Worm (Caenorhabditis elegans): ENCODE results near the gene his-4.
A peak's percentile ranks its signal among the peaks of the same experiment; 100 is the strongest.

The his-4 gene

DNA sequence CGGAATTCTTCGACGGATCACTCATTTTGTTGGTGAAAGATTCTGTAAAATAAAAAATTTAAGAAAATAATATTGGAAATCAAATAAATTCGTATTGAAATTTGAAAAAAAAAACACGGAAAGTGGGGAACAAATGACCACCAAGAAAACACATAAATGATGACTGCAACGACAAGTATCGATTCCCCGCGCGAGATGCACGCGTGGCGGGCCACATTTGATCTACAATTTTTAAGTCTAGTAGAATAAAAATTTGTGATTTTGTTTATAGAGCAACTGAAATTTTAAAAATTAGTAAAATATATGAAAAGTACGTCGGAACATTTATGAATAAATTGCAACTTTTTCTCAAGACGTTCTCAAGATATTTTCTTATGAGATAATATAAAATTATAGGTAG is 14.7 kb upstream of the his-4 start, which contains the start of gene F14H3.4 (continued):
- TF ChIP-seq lag-1 (GFP tag; IDR thresholded peaks at IDR 0.05) (no peak), nhr-27 (tag; optimal IDR thresholded peaks at IDR 0.05) (no peak), B0336.3 (GFP tag; IDR thresholded peaks at IDR 0.05) (no peak), ztf-25 (GFP tag; IDR thresholded peaks at IDR 0.05) (no peak), nhr-179 (tag; optimal IDR thresholded peaks at IDR 0.05) (no peak), sdz-38 (tag; optimal IDR thresholded peaks at IDR 0.05) (no peak), sea-2 (GFP tag; IDR thresholded peaks at IDR 0.05) (no peak)

ce11 chrV:16053373-16053772 is 13.1 kb upstream of the his-4 start, which contains the start of gene F14H3.3:
Gene F14H3.3, minus strand, starts transcription at chrV:16053473.
- TF ChIP-seq mel-28 (tag; optimal IDR thresholded peaks at IDR 0.05; ENCODE audit: borderline replicate concordance) (no peak), bed-1 (GFP tag; IDR thresholded peaks at IDR 0.05) (no peak), die-1 (tag; optimal IDR thresholded peaks at IDR 0.05) (no peak), ceh-79 (tag; optimal IDR thresholded peaks at IDR 0.05) (no peak), cebp-2 (GFP tag; IDR thresholded peaks at IDR 0.05) (no peak), nfyb-1 (GFP tag; IDR thresholded peaks at IDR 0.05) (no peak), pbrm-1 (GFP tag; IDR thresholded peaks at IDR 0.05) (no peak), lin-40 (tag; optimal IDR thresholded peaks at IDR 0.05) (no peak), lin-35 (GFP tag; optimal IDR thresholded peaks at IDR 0.05) (no peak), B0019.2 (GFP tag; conservative IDR thresholded peaks at IDR 0.05) (no peak), lsy-27 (tag; optimal IDR thresholded peaks at IDR 0.05; ENCODE audit: borderline replicate concordance, insufficient read depth) (no peak), tlf-1 (GFP tag; optimal IDR thresholded peaks at IDR 0.05) (no peak), ekl-4 (GFP tag; IDR thresholded peaks at IDR 0.05) (no peak), B0336.3 (GFP tag; IDR thresholded peaks at IDR 0.05) (no peak)

ce11 chrV:16049177-16049576 is 8.9 kb upstream of the his-4 start, which contains the start of gene best-12:
Gene best-12, plus strand, starts transcription at chrV:16049477.
- TF ChIP-seq F57C9.4 (tag; optimal IDR thresholded peaks at IDR 0.05) (no peak), lsl-1 (GFP tag; optimal IDR thresholded peaks at IDR 0.05) (no peak), T07F8.4 (tag; optimal IDR thresholded peaks at IDR 0.05) (no peak), lin-35 (GFP tag; optimal IDR thresholded peaks at IDR 0.05) (no peak), nhr-90 (tag; optimal IDR thresholded peaks at IDR 0.05) (no peak)

DNA sequence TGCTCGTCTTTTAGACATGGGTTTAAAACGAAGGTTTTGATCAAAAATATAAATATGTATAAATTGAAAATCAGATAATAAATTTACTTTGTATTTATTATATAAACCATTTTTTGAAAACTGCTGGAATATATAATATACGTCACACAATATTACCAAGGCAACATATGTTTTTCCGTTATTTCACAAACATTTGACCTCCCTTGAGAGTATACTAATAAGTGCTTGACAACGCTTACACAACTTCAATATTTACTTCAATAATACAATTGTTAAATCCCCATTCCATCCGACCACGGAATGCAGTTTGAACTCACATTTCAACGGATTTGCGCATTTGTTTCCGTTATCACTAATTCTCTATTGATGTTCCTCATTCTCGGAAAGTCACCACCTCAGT is 7.2 kb upstream of the his-4 start, which contains the start of gene str-198:
Gene str-198 (plus strand): TSS at position 301 of the 400 bp plus-strand sequence.
- TF ChIP-seq athp-1 (tag; optimal IDR thresholded peaks at IDR 0.05), result no peak
- TF ChIP-seq hmg-20 (GFP tag; IDR thresholded peaks at IDR 0.05), result no peak
- no peak for TF ChIP-seq lin-54 (GFP tag; optimal IDR thresholded peaks at IDR 0.05)
- no peak for TF ChIP-seq D2030.7 (GFP tag; IDR thresholded peaks at IDR 0.05)
- no peak for TF ChIP-seq zfh-2 (GFP tag; conservative IDR thresholded peaks at IDR 0.05)
- TF ChIP-seq ceh-100 (GFP tag; IDR thresholded peaks at IDR 0.05), result no peak
- no peak for TF ChIP-seq rec-8 (tag; optimal IDR thresholded peaks at IDR 0.05)
- TF ChIP-seq unc-130 (GFP tag; optimal IDR thresholded peaks at IDR 0.05), result no peak

- no peak for TF ChIP-seq ama-1 (optimal IDR thresholded peaks at IDR 0.05)
- no peak for TF ChIP-seq ama-1 (GFP tag; optimal IDR thresholded peaks at IDR 0.05)
- TF ChIP-seq mcd-1 (GFP tag; IDR thresholded peaks at IDR 0.05), result no peak
- TF ChIP-seq mxl-1 (tag; optimal IDR thresholded peaks at IDR 0.05), result no peak
- peak; percentile 77; the same call in 1 of the 2 replicates for TF ChIP-seq egrh-3 (GFP tag; IDR thresholded peaks at IDR 0.05)
Measured at ce11 chrV:16047052-16047451, 6.7 kb upstream of the his-4 start.

Measured in whole organism, young adult.